Fruit fly (Drosophila melanogaster) whole organism, prepupa: Measurements from ENCODE around the gene ND-B14.5A.

Source experiments
- CG1621 ChIP-seq: fragments of 200-800 bp; sonication (Bioruptor generic); optimal IDR thresholded peaks from 3 replicates; lab custom pipeline; 2018; ENCODE audit warnings: missing biosample characterization, mild to moderate bottlenecking, missing genetic modification characterization
- CG34406 ChIP-seq: fragments of 200-800 bp; sonication (Bioruptor generic); optimal IDR thresholded peaks from 3 replicates; lab custom pipeline; 2016; ENCODE audit warnings: missing biosample characterization, missing genetic modification characterization
- CG6808 ChIP-seq: fragments of 200-800 bp; sonication (Bioruptor generic); optimal IDR thresholded peaks from 3 replicates; lab custom pipeline; 2017; ENCODE audit warnings: missing biosample characterization, missing genetic modification characterization, mild to moderate bottlenecking, moderate library complexity, missing genetic modification reagents
- CG6854 ChIP-seq: fragments of 200-800 bp; sonication (Bioruptor generic); optimal IDR thresholded peaks from 2 replicates; lab custom pipeline; 2017; ENCODE audit warnings: missing biosample characterization, mild to moderate bottlenecking, missing genetic modification characterization
- CG8119 ChIP-seq: fragments of 200-800 bp; sonication (Bioruptor generic); IDR thresholded peaks from 3 replicates; pipeline ENCODE4 v1.3.6; 2022; ENCODE audit warnings: missing biosample characterization, missing genetic modification characterization
- CG9139 ChIP-seq: fragments of 200-800 bp; sonication (Bioruptor generic); optimal IDR thresholded peaks from 3 replicates; lab custom pipeline; 2017; ENCODE audit warnings: missing biosample characterization, mild to moderate bottlenecking, missing genetic modification characterization
- Smox ChIP-seq: fragments of 200-800 bp; sonication (Bioruptor generic); optimal IDR thresholded peaks from 3 replicates; lab custom pipeline; 2016; ENCODE audit warnings: missing biosample characterization, missing genetic modification characterization
- achi ChIP-seq: fragments of 200-800 bp; sonication (Bioruptor generic); optimal IDR thresholded peaks from 3 replicates; lab custom pipeline; 2016; ENCODE audit warnings: missing biosample characterization, missing genetic modification characterization
- eg ChIP-seq: fragments of 200-800 bp; sonication (Bioruptor generic); IDR thresholded peaks from 3 replicates; pipeline ENCODE4 v1.3.6; 2022; ENCODE audit warnings: missing biosample characterization, missing genetic modification characterization
- fd59A ChIP-seq: fragments of 200-800 bp; sonication (Bioruptor generic); optimal IDR thresholded peaks from 2 replicates; lab custom pipeline; 2017; ENCODE audit warnings: missing biosample characterization, mild to moderate bottlenecking, missing genetic modification characterization, missing genetic modification reagents
- fd85E ChIP-seq: fragments of 200-800 bp; sonication (Bioruptor generic); optimal IDR thresholded peaks from 3 replicates; lab custom pipeline; 2016; ENCODE audit warnings: missing biosample characterization, missing genetic modification characterization
- lz ChIP-seq: fragments of 200-800 bp; sonication (Bioruptor generic); optimal IDR thresholded peaks from 3 replicates; lab custom pipeline; 2016; ENCODE audit warnings: missing biosample characterization, missing genetic modification characterization
- ss ChIP-seq, 2 experiments: fragments of 200-800 bp; sonication (Bioruptor generic); optimal IDR thresholded peaks; 2 replicates in 1 of 2; 3 replicates in 1 of 2; lab custom pipeline; 2017 to 2018; ENCODE audit warnings: mild to moderate bottlenecking in 2 of 2, missing biosample characterization in 2 of 2, missing genetic modification characterization in 2 of 2, moderate library complexity in 1 of 2
- topi ChIP-seq: fragments of 200-800 bp; sonication (Bioruptor generic); optimal IDR thresholded peaks from 3 replicates; lab custom pipeline; 2016; ENCODE audit warnings: missing biosample characterization, missing genetic modification characterization

DNA sequence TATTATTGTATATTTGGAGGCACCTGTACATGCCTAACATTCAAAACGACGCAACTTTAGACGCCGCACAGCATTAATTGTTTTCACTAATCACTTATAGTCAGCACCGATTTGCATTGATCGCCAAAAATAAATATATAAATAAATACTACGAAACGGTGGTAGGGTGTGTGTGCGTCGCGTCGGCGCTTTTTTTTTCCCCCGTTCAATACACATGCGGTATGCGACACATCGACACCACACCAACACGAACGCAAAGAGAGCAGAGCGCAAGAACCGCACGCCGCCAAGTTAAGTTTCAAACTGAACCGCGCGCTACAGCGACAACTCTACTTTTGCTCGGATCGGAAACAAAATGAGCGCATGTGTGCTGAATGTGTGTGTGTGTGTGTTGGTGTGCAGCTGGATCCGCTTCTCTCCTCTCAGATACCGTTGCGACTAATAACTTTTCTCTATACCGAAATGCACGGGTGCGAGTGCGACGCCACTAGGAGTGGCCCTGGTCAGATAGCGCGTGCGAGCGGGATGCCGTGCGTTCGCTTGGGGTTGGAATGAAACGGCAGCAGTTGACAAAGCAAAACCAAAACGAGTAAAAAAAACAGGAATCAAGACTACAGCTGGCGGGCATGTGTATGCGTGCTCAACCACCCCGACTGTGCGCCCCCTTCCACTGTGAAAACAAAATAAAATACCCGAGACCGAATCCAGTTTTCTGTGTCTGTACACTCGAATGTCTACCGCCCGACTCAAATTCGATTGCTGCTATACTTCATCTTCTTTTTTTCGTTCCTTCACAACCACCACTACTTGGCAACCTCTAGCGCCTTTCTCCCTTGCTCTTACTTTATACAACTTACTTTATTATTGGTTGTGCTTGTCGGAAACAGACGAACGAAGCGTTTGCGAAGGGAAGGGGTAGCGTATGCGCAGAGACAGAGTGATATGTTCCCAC is 49.0 kb upstream of the ND-B14.5A start, which contains the start of gene ph-d:
- peak; percentile 15 for TF ChIP-seq lz (GFP tag; lab: Kevin White, UChicago)
- TF ChIP-seq CG6808 (GFP tag; lab: Kevin White, UChicago), result peak; percentile 76
- peak; percentile 52 for TF ChIP-seq topi (GFP tag; lab: Kevin White, UChicago)
- peak; percentile 52 for TF ChIP-seq Smox (GFP tag; lab: Kevin White, UChicago)
- peak; percentile 84 to 93 for TF ChIP-seq ss (GFP tag; optimal IDR thresholded peaks at IDR 0.05; lab: Kevin White, UChicago)
- peak; percentile 78; the same call in 2 of the 3 replicates for TF ChIP-seq CG8119
- peak; percentile 91 for TF ChIP-seq eg (GFP tag; lab: Robert Waterston, UW)
- peak; percentile 72 for TF ChIP-seq fd85E (GFP tag; lab: Kevin White, UChicago)
- no peak for TF ChIP-seq achi (GFP tag; lab: Kevin White, UChicago)
- peak; percentile 88 for TF ChIP-seq CG1621 (tag; lab: Kevin White, UChicago)
- TF ChIP-seq CG6854 (GFP tag; lab: Kevin White, UChicago), result peak; percentile 67
- TF ChIP-seq CG9139, result peak; percentile 81
- peak; percentile 13 for TF ChIP-seq CG34406 (GFP tag; lab: Kevin White, UChicago)
- peak; percentile 75 for TF ChIP-seq fd59A (GFP tag; lab: Kevin White, UChicago)
